Fruit fly (Drosophila melanogaster): ENCODE measurements around the gene Jasper.
A peak's percentile ranks its signal among the peaks of the same experiment; 100 is the strongest.

The Jasper gene

DNA sequence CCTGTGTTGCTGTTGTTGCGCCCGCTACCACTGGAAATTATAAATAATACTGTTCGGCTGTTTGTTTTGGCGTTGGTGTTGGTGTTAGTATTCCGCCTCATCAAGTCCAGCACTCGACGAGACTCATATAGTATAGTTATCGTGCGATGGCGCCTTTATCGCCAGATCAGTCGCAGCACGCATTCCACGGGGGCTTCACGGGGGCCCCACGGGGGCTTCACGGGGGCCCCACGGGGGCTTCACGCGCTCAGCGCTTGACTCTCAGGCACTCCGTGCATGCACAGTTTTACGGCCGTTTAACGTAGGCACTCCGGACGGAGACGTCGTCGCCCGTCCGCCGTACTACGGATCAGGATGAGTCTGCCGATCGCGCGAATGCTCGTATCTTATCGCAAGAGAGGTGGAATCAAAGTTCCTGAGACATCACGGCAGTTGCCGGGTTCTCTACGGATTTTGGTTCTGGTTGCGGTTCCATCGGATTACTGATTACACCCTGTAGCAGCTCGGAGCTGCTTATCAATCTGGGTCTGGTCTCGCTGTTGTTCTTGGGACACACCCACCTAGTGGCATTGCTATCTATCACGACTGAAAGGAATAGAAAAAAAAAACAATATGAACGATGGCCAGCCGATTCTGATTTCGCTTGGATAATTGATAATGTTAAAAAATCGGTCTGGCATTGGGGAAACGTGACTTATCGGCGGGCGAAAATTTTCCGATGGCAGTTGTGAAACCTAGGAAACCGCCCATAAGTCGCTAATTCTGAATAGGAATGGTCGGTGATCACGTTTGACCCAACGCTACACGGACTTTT is 50.7 kb downstream of the Jasper start (continued):
- TF ChIP-seq Opbp (GFP tag; IDR thresholded peaks at IDR 0.05; ENCODE audit: partially characterized antibody) (no peak), CG4854 (GFP tag; optimal IDR thresholded peaks at IDR 0.05) (no peak), stwl (tag; optimal IDR thresholded peaks at IDR 0.05) (no peak), Hr3 (GFP tag; optimal IDR thresholded peaks at IDR 0.05) (no peak), tna (GFP tag; IDR thresholded peaks at IDR 0.05; ENCODE audit: partially characterized antibody) (no peak), CG31388 (GFP tag; optimal IDR thresholded peaks at IDR 0.05) (no peak), Dip3 (GFP tag; optimal IDR thresholded peaks at IDR 0.05) (no peak), CG18764 (GFP tag; optimal IDR thresholded peaks at IDR 0.05) (no peak), Doc3 (GFP tag; IDR thresholded peaks at IDR 0.05; ENCODE audit: partially characterized antibody) (no peak), CG17361 (GFP tag; IDR thresholded peaks at IDR 0.05) (no peak), CG17359 (tag; optimal IDR thresholded peaks at IDR 0.05) (no peak), kni (GFP tag; optimal IDR thresholded peaks at IDR 0.05) (no peak), CG17912 (GFP tag; optimal IDR thresholded peaks at IDR 0.05) (no peak), sqz (GFP tag; optimal IDR thresholded peaks at IDR 0.05) (no peak), cad (GFP tag; optimal IDR thresholded peaks at IDR 0.05) (no peak), grn (GFP tag; optimal IDR thresholded peaks at IDR 0.05) (peak; percentile 97), CG17385 (GFP tag; optimal IDR thresholded peaks at IDR 0.05) (no peak), Lhr (GFP tag; optimal IDR thresholded peaks at IDR 0.05) (no peak), emc (GFP tag; optimal IDR thresholded peaks at IDR 0.05) (no peak), insv (GFP tag; optimal IDR thresholded peaks at IDR 0.05) (no peak), CG34376 (GFP tag; optimal IDR thresholded peaks at IDR 0.05) (peak; percentile 97), ash1 (GFP tag; optimal IDR thresholded peaks at IDR 0.05) (no peak), CG8944 (GFP tag; optimal IDR thresholded peaks at IDR 0.05) (no peak), D (optimal IDR thresholded peaks at IDR 0.05) (no peak), D (GFP tag; optimal IDR thresholded peaks at IDR 0.05) (no peak), HmgZ (tag; optimal IDR thresholded peaks at IDR 0.05) (peak; percentile 30), slou (GFP tag; optimal IDR thresholded peaks at IDR 0.05) (no peak), Nf-YB (GFP tag; optimal IDR thresholded peaks at IDR 0.05) (peak; percentile 0), cato (GFP tag; optimal IDR thresholded peaks at IDR 0.05; ENCODE audit: borderline replicate concordance) (no peak), CG15011 (GFP tag; optimal IDR thresholded peaks at IDR 0.05) (no peak), CG13296 (GFP tag; optimal IDR thresholded peaks at IDR 0.05) (peak; percentile 24), Ets65A (GFP tag) (no peak), Asciz (GFP tag; optimal IDR thresholded peaks at IDR 0.05) (no peak), sc (optimal IDR thresholded peaks at IDR 0.05) (no peak), sc (GFP tag; optimal IDR thresholded peaks at IDR 0.05) (no peak), so (GFP tag; IDR thresholded peaks at IDR 0.05) (no peak), CG3281 (GFP tag; optimal IDR thresholded peaks at IDR 0.05) (no peak), NfI (GFP tag; optimal IDR thresholded peaks at IDR 0.05) (no peak), ac (GFP tag; optimal IDR thresholded peaks at IDR 0.05) (no peak), CG7987 (GFP tag; optimal IDR thresholded peaks at IDR 0.05) (peak; percentile 100), Bteb2 (GFP tag; optimal IDR thresholded peaks at IDR 0.05) (no peak), HLHmδ (GFP tag; optimal IDR thresholded peaks at IDR 0.05) (no peak), sisA (GFP tag; IDR thresholded peaks at IDR 0.05) (no peak), cas (GFP tag; IDR thresholded peaks at IDR 0.05) (no peak), Vsx1 (GFP tag; optimal IDR thresholded peaks at IDR 0.05) (no peak), Sry-δ (GFP tag; optimal IDR thresholded peaks at IDR 0.05) (no peak), cwo (GFP tag; optimal IDR thresholded peaks at IDR 0.05) (peak; percentile 99), CG17186 (GFP tag; optimal IDR thresholded peaks at IDR 0.05) (no peak), wor (GFP tag; IDR thresholded peaks at IDR 0.05) (no peak), CG12391 (tag; optimal IDR thresholded peaks at IDR 0.05) (no peak)
